Fruit fly (Drosophila melanogaster) whole organism, embryonic: Measurements from ENCODE around the gene ND-23.

Source experiments
- CG14965 ChIP-seq: fragments of 200-800 bp; sonication (Bioruptor generic); optimal IDR thresholded peaks from 2 replicates; lab custom pipeline; 2016; ENCODE audit warnings: missing biosample characterization, missing genetic modification characterization, borderline replicate concordance
- CG1832 ChIP-seq: fragments of 200-800 bp; sonication (Bioruptor generic); optimal IDR thresholded peaks from 2 replicates; lab custom pipeline; 2017; ENCODE audit warnings: missing biosample characterization, mild to moderate bottlenecking, missing genetic modification characterization, inconsistent platforms
- CG3163 ChIP-seq: fragments of 200-800 bp; sonication (Bioruptor generic); optimal IDR thresholded peaks from 3 replicates; lab custom pipeline; 2016; ENCODE audit warnings: missing biosample characterization, missing genetic modification characterization
- Myb ChIP-seq: fragments of 200-800 bp; sonication (Bioruptor generic); optimal IDR thresholded peaks from 2 replicates; lab custom pipeline; 2016; ENCODE audit warnings: missing biosample characterization, missing genetic modification characterization
- NfI ChIP-seq: fragments of 200-800 bp; sonication (Bioruptor generic); optimal IDR thresholded peaks from 3 replicates; lab custom pipeline; 2018; ENCODE audit warnings: missing biosample characterization, mild to moderate bottlenecking, missing genetic modification characterization, moderate library complexity
- chinmo ChIP-seq: fragments of 200-800 bp; sonication (Bioruptor generic); IDR thresholded peaks from 4 replicates; pipeline ENCODE4 v1.3.6; 2022; ENCODE audit warnings: missing biosample characterization, missing genetic modification characterization; ENCODE audit not compliant: partially characterized antibody
- fd64A ChIP-seq: fragments of 200-800 bp; sonication (Bioruptor generic); optimal IDR thresholded peaks from 3 replicates; lab custom pipeline; 2018; ENCODE audit warnings: missing biosample characterization, mild to moderate bottlenecking, missing genetic modification characterization
- mam ChIP-seq: fragments of 200-800 bp; sonication (Bioruptor generic); optimal IDR thresholded peaks from 3 replicates; lab custom pipeline; 2016; ENCODE audit warnings: missing biosample characterization, missing genetic modification characterization
- stc ChIP-seq: fragments of 200-800 bp; sonication (Bioruptor generic); IDR thresholded peaks from 2 replicates; pipeline ENCODE4 v1.3.6; 2022; ENCODE audit warnings: missing biosample characterization, missing genetic modification characterization

DNA sequence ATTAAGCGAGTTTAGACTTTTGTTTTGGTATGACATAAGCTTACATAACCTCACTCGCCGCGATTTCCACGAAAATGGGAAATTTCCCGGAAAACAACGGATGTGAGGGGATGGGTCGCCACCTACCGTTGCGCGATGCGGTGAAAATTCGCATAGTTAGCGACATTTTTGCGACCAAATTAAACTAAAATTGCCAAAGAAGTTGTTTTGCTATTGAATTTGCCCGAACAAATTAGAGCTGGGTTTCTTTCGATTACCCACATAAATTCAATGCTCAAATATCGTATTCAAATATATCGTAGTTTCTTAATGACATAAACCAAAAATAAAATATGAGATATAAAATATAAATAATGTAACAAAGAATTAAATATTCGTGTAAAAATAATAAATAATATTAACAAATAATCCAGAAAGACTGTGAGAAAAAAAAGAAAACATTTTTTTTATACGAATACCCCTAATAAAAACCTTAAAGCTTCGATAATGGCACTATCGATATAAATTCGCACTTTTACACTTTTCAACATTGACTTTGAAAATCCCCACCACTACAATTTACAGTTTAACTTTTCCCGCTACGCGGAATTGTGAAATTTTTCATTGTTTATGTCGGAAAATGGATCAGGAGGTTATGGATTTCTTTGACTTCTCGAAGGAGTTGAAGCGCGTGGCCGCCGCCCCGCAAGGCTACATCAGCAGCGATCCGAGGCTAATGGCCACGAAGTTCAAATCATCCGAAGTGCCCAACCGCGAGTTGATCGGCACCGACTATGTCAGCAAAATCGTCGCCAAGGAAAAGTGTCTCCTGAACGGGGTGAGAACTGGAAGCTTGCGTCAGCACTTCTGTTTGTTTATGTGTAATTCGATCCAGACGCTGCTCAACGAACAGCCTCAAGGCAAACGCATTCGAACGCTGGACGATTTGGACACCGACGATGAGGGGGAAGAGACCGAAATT is at the start of gene ND-23, which contains the start of gene spn-E:
- TF ChIP-seq CG3163 (GFP tag; lab: Kevin White, UChicago): no peak
- TF ChIP-seq CG14965 (GFP tag; lab: Kevin White, UChicago): no peak
- no peak for TF ChIP-seq CG1832 (GFP tag; lab: Kevin White, UChicago)
- no peak for TF ChIP-seq fd64A (GFP tag; lab: Kevin White, UChicago)
- TF ChIP-seq stc (GFP tag; lab: Robert Waterston, UW): no peak
- TF ChIP-seq chinmo (GFP tag; lab: Robert Waterston, UW): 0 out of 4 replicates have a peak, but pooled peaks have one; percentile 30
- peak; percentile 52 for TF ChIP-seq NfI (GFP tag; lab: Kevin White, UChicago)
- TF ChIP-seq Myb (GFP tag; lab: Kevin White, UChicago): peak; percentile 36
- peak; percentile 1 for TF ChIP-seq mam
